Worm (Caenorhabditis elegans): Measurements from ENCODE around the gene M60.7.

DNA sequence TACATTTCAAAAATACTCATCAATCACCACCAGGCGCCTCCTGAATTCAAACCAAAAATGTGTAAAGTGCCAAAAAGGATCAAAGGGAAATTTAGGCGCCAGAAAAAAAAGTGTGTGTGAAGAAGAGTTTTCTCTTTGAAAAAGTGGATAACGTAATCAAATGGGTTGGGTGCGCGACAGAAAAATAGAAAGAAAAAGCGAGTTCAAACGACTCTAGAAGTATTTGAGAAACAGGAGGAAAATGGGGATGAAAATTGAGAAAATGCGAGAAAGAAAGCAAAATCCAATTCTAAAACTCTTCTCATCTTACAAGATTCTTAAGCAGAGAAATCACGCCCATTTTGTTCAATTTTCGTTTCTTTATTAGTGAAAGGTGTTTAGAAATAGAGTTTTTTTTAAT is 47.5 kb upstream of the M60.7 start:
- no peak for TF ChIP-seq ceh-83 (GFP tag; optimal IDR thresholded peaks at IDR 0.05)
- TF ChIP-seq bed-3 (GFP tag; optimal IDR thresholded peaks at IDR 0.05): no peak
- no peak for TF ChIP-seq nhr-237 (tag; optimal IDR thresholded peaks at IDR 0.05)
- TF ChIP-seq unc-39 (tag; optimal IDR thresholded peaks at IDR 0.05): no peak
- no peak for TF ChIP-seq unc-62 (GFP tag; optimal IDR thresholded peaks at IDR 0.05)
- no peak for TF ChIP-seq blmp-1 (tag; optimal IDR thresholded peaks at IDR 0.05)
- no peak for TF ChIP-seq snpc-4 (tag; optimal IDR thresholded peaks at IDR 0.05)
- no peak for TF ChIP-seq nhr-2 (tag; optimal IDR thresholded peaks at IDR 0.05)
- TF ChIP-seq nhr-12 (tag; optimal IDR thresholded peaks at IDR 0.05): no peak
- no peak for TF ChIP-seq flh-1 (GFP tag; optimal IDR thresholded peaks at IDR 0.05)

Measured in whole organism, mixed stage, embryonic.